Fruit fly (Drosophila melanogaster) whole organism: ENCODE results near the gene CG9692.

ENCODE experiments used
- EcR ChIP-seq, 2 experiments: fragments of >200 bp; optimal IDR thresholded peaks; 2 replicates each; lab custom pipeline; 2017; ENCODE audit warnings: missing biosample characterization in 2 of 2, missing genetic modification characterization in 2 of 2, missing genetic modification reagents in 2 of 2
- pan ChIP-seq: fragments of >200 bp; optimal IDR thresholded peaks from 2 replicates; lab custom pipeline; 2017
- psq ChIP-seq: fragments of >200 bp; optimal IDR thresholded peaks from 2 replicates; lab custom pipeline; 2017

DNA sequence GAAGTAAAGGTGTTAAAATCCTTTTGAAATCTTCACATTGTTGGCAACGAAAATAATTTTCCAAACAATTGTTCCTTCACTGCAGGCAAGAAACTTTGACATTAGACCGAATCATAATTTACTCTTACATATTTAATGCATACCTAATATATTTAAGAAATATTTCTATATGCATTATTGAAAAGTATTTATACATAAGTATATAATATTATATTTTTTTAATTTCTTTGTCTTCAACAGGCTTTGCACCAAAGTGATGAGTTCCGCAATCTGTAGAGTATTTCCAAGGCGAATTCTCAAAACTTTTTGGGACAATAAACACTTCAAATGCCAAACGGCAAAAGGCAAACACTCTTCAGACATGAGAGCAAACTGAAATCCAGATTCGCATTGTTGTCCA, 7.7 kb upstream of the CG9692 start:
- TF ChIP-seq pan (no peak), psq (lab: Kevin White, UChicago) (no peak), EcR (GFP tag; optimal IDR thresholded peaks at IDR 0.05; lab: Kevin White, UChicago) (no peak)
